Fruit fly (Drosophila melanogaster) whole organism, prepupa: ENCODE results near the gene mrn.

Experiments used
- Blimp-1 ChIP-seq: fragments of 200-800 bp; sonication (Bioruptor generic); optimal IDR thresholded peaks from 3 replicates; lab custom pipeline; 2017; ENCODE audit warnings: missing biosample characterization, missing genetic modification characterization, mild to moderate bottlenecking, moderate library complexity, missing genetic modification reagents
- CG10669 ChIP-seq: fragments of 200-800 bp; sonication (Bioruptor generic); optimal IDR thresholded peaks from 3 replicates; lab custom pipeline; 2018; ENCODE audit warnings: missing biosample characterization, mild to moderate bottlenecking, missing genetic modification characterization, moderate library complexity
- CG11902 ChIP-seq: fragments of 200-800 bp; sonication (Bioruptor generic); optimal IDR thresholded peaks from 3 replicates; lab custom pipeline; 2016; ENCODE audit warnings: missing biosample characterization, missing genetic modification characterization
- CG15336 ChIP-seq: fragments of 200-800 bp; sonication (Bioruptor generic); IDR thresholded peaks from 2 replicates; pipeline ENCODE4 v1.3.6; 2022; ENCODE audit warnings: missing biosample characterization, missing genetic modification characterization
- CG1621 ChIP-seq: fragments of 200-800 bp; sonication (Bioruptor generic); optimal IDR thresholded peaks from 3 replicates; lab custom pipeline; 2018; ENCODE audit warnings: missing biosample characterization, mild to moderate bottlenecking, missing genetic modification characterization
- CG16779 ChIP-seq: fragments of 200-800 bp; sonication (Bioruptor generic); optimal IDR thresholded peaks from 3 replicates; lab custom pipeline; 2017; ENCODE audit warnings: missing biosample characterization, mild to moderate bottlenecking, missing genetic modification characterization
- CG34406 ChIP-seq: fragments of 200-800 bp; sonication (Bioruptor generic); optimal IDR thresholded peaks from 3 replicates; lab custom pipeline; 2016; ENCODE audit warnings: missing biosample characterization, missing genetic modification characterization
- CG4318 ChIP-seq: fragments of 200-800 bp; sonication (Bioruptor generic); optimal IDR thresholded peaks from 3 replicates; lab custom pipeline; 2017; ENCODE audit warnings: missing biosample characterization, mild to moderate bottlenecking, missing genetic modification characterization
- CG6163 ChIP-seq: fragments of 200-800 bp; sonication (Bioruptor generic); IDR thresholded peaks from 3 replicates; pipeline ENCODE4 v1.3.6; 2022; ENCODE audit warnings: missing biosample characterization, missing genetic modification characterization
- CG6276 ChIP-seq: fragments of 200-800 bp; sonication (Bioruptor generic); optimal IDR thresholded peaks from 2 replicates; lab custom pipeline; 2017; ENCODE audit warnings: missing biosample characterization, mild to moderate bottlenecking, missing genetic modification characterization
- CG6808 ChIP-seq: fragments of 200-800 bp; sonication (Bioruptor generic); optimal IDR thresholded peaks from 3 replicates; lab custom pipeline; 2017; ENCODE audit warnings: missing biosample characterization, missing genetic modification characterization, mild to moderate bottlenecking, moderate library complexity, missing genetic modification reagents
- CG8119 ChIP-seq: fragments of 200-800 bp; sonication (Bioruptor generic); IDR thresholded peaks from 3 replicates; pipeline ENCODE4 v1.3.6; 2022; ENCODE audit warnings: missing biosample characterization, missing genetic modification characterization
- CG8319 ChIP-seq: fragments of 200-800 bp; sonication (Bioruptor generic); optimal IDR thresholded peaks from 3 replicates; lab custom pipeline; 2016; ENCODE audit warnings: missing biosample characterization, missing genetic modification characterization
- Eip75B ChIP-seq: fragments of 200-800 bp; sonication (Bioruptor generic); optimal IDR thresholded peaks from 3 replicates; lab custom pipeline; 2016; ENCODE audit warnings: missing biosample characterization, missing genetic modification characterization
- Eip78C ChIP-seq: fragments of 200-800 bp; sonication (Bioruptor generic); peaks from one replicate; lab custom pipeline; 2016; ENCODE audit warnings: missing biosample characterization, missing genetic modification characterization
- Eip93F ChIP-seq: fragments of 200-800 bp; sonication (Bioruptor generic); optimal IDR thresholded peaks from 2 replicates; lab custom pipeline; 2016; ENCODE audit warnings: missing biosample characterization, mild to moderate bottlenecking, missing genetic modification characterization
- Ets21C ChIP-seq: fragments of 200-800 bp; sonication (Bioruptor generic); optimal IDR thresholded peaks from 3 replicates; lab custom pipeline; 2016; ENCODE audit warnings: missing biosample characterization, missing genetic modification characterization
- Ets96B ChIP-seq: fragments of 200-800 bp; optimal IDR thresholded peaks from 2 replicates; lab custom pipeline; 2019; ENCODE audit warnings: missing biosample characterization, mild to moderate bottlenecking, missing genetic modification characterization, moderate library complexity
- Gug ChIP-seq: fragments of 200-800 bp; sonication (Bioruptor generic); IDR thresholded peaks from 2 replicates; pipeline ENCODE4 v1.3.6; 2022; ENCODE audit warnings: missing biosample characterization, missing genetic modification characterization
- Hr38 ChIP-seq: sonication (Bioruptor generic); optimal IDR thresholded peaks from 2 replicates; lab custom pipeline; 2016; ENCODE audit warnings: missing biosample characterization, missing genetic modification characterization
- Hr39 ChIP-seq: fragments of 200-800 bp; sonication (Bioruptor generic); optimal IDR thresholded peaks from 2 replicates; lab custom pipeline; 2016; ENCODE audit warnings: missing biosample characterization, missing genetic modification characterization
- Hr4 ChIP-seq: fragments of 200-800 bp; sonication (Bioruptor generic); optimal IDR thresholded peaks from 3 replicates; lab custom pipeline; 2016; ENCODE audit warnings: missing biosample characterization, missing genetic modification characterization
- Lpt ChIP-seq: fragments of 200-800 bp; sonication (Bioruptor generic); optimal IDR thresholded peaks from 3 replicates; lab custom pipeline; 2016; ENCODE audit warnings: missing biosample characterization, missing genetic modification characterization
- OdsH ChIP-seq: fragments of 200-800 bp; sonication (Bioruptor generic); optimal IDR thresholded peaks from 3 replicates; lab custom pipeline; 2016; ENCODE audit warnings: missing biosample characterization, missing genetic modification characterization
- Sox102F ChIP-seq: fragments of 200-800 bp; sonication (Bioruptor generic); optimal IDR thresholded peaks from 2 replicates; lab custom pipeline; 2016; ENCODE audit warnings: missing biosample characterization, mild to moderate bottlenecking, missing genetic modification characterization
- achi ChIP-seq: fragments of 200-800 bp; sonication (Bioruptor generic); optimal IDR thresholded peaks from 3 replicates; lab custom pipeline; 2016; ENCODE audit warnings: missing biosample characterization, missing genetic modification characterization
- acj6 ChIP-seq: fragments of 200-800 bp; sonication (Bioruptor generic); optimal IDR thresholded peaks from 3 replicates; lab custom pipeline; 2016; ENCODE audit warnings: missing biosample characterization, missing genetic modification characterization
- dac ChIP-seq: fragments of 200-800 bp; sonication (Bioruptor generic); optimal IDR thresholded peaks from 2 replicates; lab custom pipeline; 2017; ENCODE audit warnings: missing biosample characterization, mild to moderate bottlenecking, missing genetic modification characterization
- fd59A ChIP-seq: fragments of 200-800 bp; sonication (Bioruptor generic); optimal IDR thresholded peaks from 2 replicates; lab custom pipeline; 2017; ENCODE audit warnings: missing biosample characterization, mild to moderate bottlenecking, missing genetic modification characterization, missing genetic modification reagents
- fd85E ChIP-seq: fragments of 200-800 bp; sonication (Bioruptor generic); optimal IDR thresholded peaks from 3 replicates; lab custom pipeline; 2016; ENCODE audit warnings: missing biosample characterization, missing genetic modification characterization
- lz ChIP-seq: fragments of 200-800 bp; sonication (Bioruptor generic); optimal IDR thresholded peaks from 3 replicates; lab custom pipeline; 2016; ENCODE audit warnings: missing biosample characterization, missing genetic modification characterization
- net ChIP-seq: fragments of 200-800 bp; sonication (Bioruptor generic); optimal IDR thresholded peaks from 3 replicates; lab custom pipeline; 2016; ENCODE audit warnings: missing biosample characterization, missing genetic modification characterization
- pdm3 ChIP-seq: fragments of 200-800 bp; sonication (Bioruptor generic); optimal IDR thresholded peaks from 3 replicates; lab custom pipeline; 2016; ENCODE audit warnings: missing biosample characterization, missing genetic modification characterization
- spab ChIP-seq: fragments of 200-800 bp; sonication (Bioruptor generic); optimal IDR thresholded peaks from 2 replicates; lab custom pipeline; 2017; ENCODE audit warnings: missing biosample characterization, mild to moderate bottlenecking, missing genetic modification characterization, missing genetic modification reagents
- ss ChIP-seq, 2 experiments: fragments of 200-800 bp; sonication (Bioruptor generic); optimal IDR thresholded peaks; 2 replicates in 1 of 2; 3 replicates in 1 of 2; lab custom pipeline; 2017 to 2018; ENCODE audit warnings: mild to moderate bottlenecking in 2 of 2, missing biosample characterization in 2 of 2, missing genetic modification characterization in 2 of 2, moderate library complexity in 1 of 2
- svp ChIP-seq: fragments of 200-800 bp; sonication (Bioruptor generic); peaks from one replicate; lab custom pipeline; 2016; ENCODE audit warnings: missing biosample characterization, missing genetic modification characterization
- topi ChIP-seq: fragments of 200-800 bp; sonication (Bioruptor generic); optimal IDR thresholded peaks from 3 replicates; lab custom pipeline; 2016; ENCODE audit warnings: missing biosample characterization, missing genetic modification characterization
- vri ChIP-seq: fragments of 200-800 bp; sonication (Bioruptor generic); optimal IDR thresholded peaks from 3 replicates; lab custom pipeline; 2016; ENCODE audit warnings: missing biosample characterization, mild to moderate bottlenecking, missing genetic modification characterization

Gene mrn

dm6 chr3L:15544455-15545415 lies 35.6 kb downstream of the mrn start (continued):
- no peak for TF ChIP-seq ss (GFP tag; optimal IDR thresholded peaks at IDR 0.05; lab: Kevin White, UChicago)
- TF ChIP-seq topi (GFP tag; lab: Kevin White, UChicago): peak; percentile 57
- TF ChIP-seq Eip75B (GFP tag; lab: Kevin White, UChicago): peak; percentile 12
- TF ChIP-seq fd59A (GFP tag; lab: Kevin White, UChicago): no peak
- no peak for TF ChIP-seq CG11902 (GFP tag; lab: Kevin White, UChicago)
- TF ChIP-seq CG16779 (tag; lab: Kevin White, UChicago): no peak
- no peak for TF ChIP-seq Eip93F (GFP tag; lab: Kevin White, UChicago)
- TF ChIP-seq Ets21C (GFP tag; lab: Kevin White, UChicago): peak; percentile 23
- no peak for TF ChIP-seq CG6163 (GFP tag; lab: Robert Waterston, UW)
- no peak for TF ChIP-seq fd85E
- no peak for TF ChIP-seq CG1621 (tag; lab: Kevin White, UChicago)
- no peak for TF ChIP-seq Hr38
- TF ChIP-seq Hr39: peak; percentile 68
- peak; percentile 53 for TF ChIP-seq lz (GFP tag; lab: Kevin White, UChicago)
- TF ChIP-seq Hr4: peak; percentile 61
- peak; percentile 59 for TF ChIP-seq Eip78C (GFP tag; lab: Kevin White, UChicago)
- TF ChIP-seq CG34406 (GFP tag; lab: Kevin White, UChicago): peak; percentile 19
- TF ChIP-seq Sox102F: peak; percentile 39
- no peak for TF ChIP-seq dac
- TF ChIP-seq Ets96B (tag; lab: Kevin White, UChicago): no peak
- no peak for TF ChIP-seq Gug (GFP tag; lab: Robert Waterston, UW)
- TF ChIP-seq CG15336 (GFP tag; lab: Robert Waterston, UW): no peak
- TF ChIP-seq acj6: peak; percentile 37
- TF ChIP-seq CG6808 (GFP tag; lab: Kevin White, UChicago): no peak
- TF ChIP-seq pdm3 (GFP tag; lab: Kevin White, UChicago): peak; percentile 7
- TF ChIP-seq CG4318 (GFP tag; lab: Kevin White, UChicago): peak; percentile 50
- no peak for TF ChIP-seq net (GFP tag; lab: Kevin White, UChicago)
- TF ChIP-seq OdsH (GFP tag; lab: Kevin White, UChicago): peak; percentile 33
- no peak for TF ChIP-seq Lpt
- TF ChIP-seq CG6276 (GFP tag; lab: Kevin White, UChicago): no peak
- no peak for TF ChIP-seq CG8319
- peak; percentile 78 for TF ChIP-seq svp (GFP tag; lab: Kevin White, UChicago)
- no peak for TF ChIP-seq CG10669 (GFP tag; lab: Kevin White, UChicago)
- TF ChIP-seq vri (GFP tag; lab: Kevin White, UChicago): peak; percentile 32

DNA sequence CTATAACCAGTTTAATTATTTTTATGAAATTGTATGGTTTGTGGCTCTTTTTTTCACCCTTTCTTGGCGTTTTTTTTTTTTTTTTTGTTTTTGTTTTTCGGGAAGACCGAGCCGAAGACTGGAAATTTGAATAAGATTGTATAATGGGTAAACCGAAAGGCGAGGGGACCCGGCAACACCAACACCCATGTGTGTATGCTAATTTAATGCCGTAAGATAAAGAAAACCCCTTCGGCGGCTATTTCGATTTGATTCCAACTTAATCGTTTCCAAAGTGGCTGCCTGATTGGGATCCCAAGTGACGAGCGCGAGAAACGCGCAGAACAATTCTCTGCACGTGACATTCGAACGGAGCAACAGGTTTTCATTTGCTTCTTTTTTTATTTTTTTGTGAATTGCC lies 36.9 kb downstream of the mrn start:
- peak; percentile 27; the same call in 1 of the 2 replicates for TF ChIP-seq CG15336 (GFP tag; lab: Robert Waterston, UW)
- TF ChIP-seq Eip78C (GFP tag; lab: Kevin White, UChicago): peak; percentile 53
- no peak for TF ChIP-seq spab (GFP tag; lab: Kevin White, UChicago)
- peak; percentile 24 for TF ChIP-seq vri (GFP tag; lab: Kevin White, UChicago)
- TF ChIP-seq CG8119 (GFP tag; lab: Robert Waterston, UW): 0 out of 3 replicates have a peak, but pooled peaks have one; percentile 40

dm6 chr3L:15543049-15543448 lies 37.3 kb downstream of the mrn start:
- TF ChIP-seq Blimp-1 (peak; percentile 55), achi (GFP tag; lab: Kevin White, UChicago) (no peak)
- TF ChIP-seq, all 60 proteins: peak for 1
